Worm (Caenorhabditis elegans) whole organism, L2 larva: ENCODE results near the gene his-61.
A peak's percentile ranks its signal among the peaks of the same experiment; 100 is the strongest.

Experiments used
- C34F6.9 ChIP-seq: fragments of 150-350 bp; optimal IDR thresholded peaks from 2 replicates; lab custom pipeline; 2014; ENCODE audit warnings: missing biosample characterization, missing genetic modification characterization
- R02D3.7 ChIP-seq: fragments of 150-350 bp; optimal IDR thresholded peaks from 2 replicates; lab custom pipeline; 2014; ENCODE audit warnings: missing biosample characterization, missing genetic modification characterization
- Y55F3AM.14 ChIP-seq: fragments of 200-800 bp; sonication (Bioruptor generic); optimal IDR thresholded peaks from 2 replicates; lab custom pipeline; 2018; ENCODE audit warnings: mild to moderate bottlenecking, missing genetic modification characterization, missing compliant biosample characterization
- alr-1 ChIP-seq: fragments of 150-350 bp; optimal IDR thresholded peaks from 2 replicates; lab custom pipeline; 2014; ENCODE audit warnings: missing biosample characterization, missing genetic modification characterization
- aly-2 ChIP-seq: fragments of 150-350 bp; optimal IDR thresholded peaks from 2 replicates; lab custom pipeline; 2014; ENCODE audit warnings: missing biosample characterization, missing genetic modification characterization
- ceh-16 ChIP-seq: fragments of 150-350 bp; optimal IDR thresholded peaks from 2 replicates; lab custom pipeline; 2014; ENCODE audit warnings: missing biosample characterization, missing genetic modification characterization
- ceh-82 ChIP-seq: fragments of 150-350 bp; optimal IDR thresholded peaks from 2 replicates; lab custom pipeline; 2014; ENCODE audit warnings: missing biosample characterization, missing genetic modification characterization
- dmd-4 ChIP-seq: sonication (generic microtip); optimal IDR thresholded peaks from 2 replicates; lab custom pipeline; 2017; ENCODE audit warnings: missing biosample characterization, missing genetic modification characterization
- elt-1 ChIP-seq: fragments of 150-350 bp; optimal IDR thresholded peaks from 2 replicates; lab custom pipeline; 2014; ENCODE audit warnings: missing biosample characterization, missing genetic modification characterization
- elt-3 ChIP-seq: sonication (generic microtip); optimal IDR thresholded peaks from 2 replicates; lab custom pipeline; 2017; ENCODE audit warnings: missing biosample characterization, missing genetic modification characterization
- fos-1 ChIP-seq: fragments of 150-350 bp; optimal IDR thresholded peaks from 2 replicates; lab custom pipeline; 2014; ENCODE audit warnings: missing biosample characterization, missing genetic modification characterization
- lin-11 ChIP-seq: fragments of 150-350 bp; sonication (generic microtip); optimal IDR thresholded peaks from 2 replicates; lab custom pipeline; 2014; ENCODE audit warnings: missing biosample characterization, missing genetic modification characterization, inconsistent platforms, mixed read lengths
- lin-13 ChIP-seq: fragments of 150-350 bp; optimal IDR thresholded peaks from 2 replicates; lab custom pipeline; 2014; ENCODE audit warnings: missing biosample characterization, missing genetic modification reagents, missing genetic modification characterization
- lin-39 ChIP-seq: fragments of 150-350 bp; optimal IDR thresholded peaks from 2 replicates; lab custom pipeline; 2014; ENCODE audit warnings: missing biosample characterization, missing genetic modification reagents, missing genetic modification characterization
- lsy-2 ChIP-seq, 2 experiments: fragments of 150-350 bp in 1 of 2; sonication (generic microtip) in 1 of 2; optimal IDR thresholded peaks; 2 replicates each; lab custom pipeline; 2014 to 2017; ENCODE audit warnings: missing biosample characterization in 2 of 2, missing genetic modification characterization in 2 of 2
- mab-5 ChIP-seq: fragments of 150-350 bp; optimal IDR thresholded peaks from 2 replicates; lab custom pipeline; 2014; ENCODE audit warnings: missing biosample characterization, missing genetic modification characterization
- mbf-1 ChIP-seq: sonication (generic microtip); optimal IDR thresholded peaks from 2 replicates; lab custom pipeline; 2017; ENCODE audit warnings: missing biosample characterization, missing genetic modification characterization
- nhr-11 ChIP-seq: fragments of 150-350 bp; optimal IDR thresholded peaks from 2 replicates; lab custom pipeline; 2014; ENCODE audit warnings: missing biosample characterization, missing genetic modification characterization
- nhr-129 ChIP-seq: fragments of 150-350 bp; optimal IDR thresholded peaks from 2 replicates; lab custom pipeline; 2014; ENCODE audit warnings: missing biosample characterization, missing genetic modification characterization
- nhr-21 ChIP-seq: fragments of 150-350 bp; optimal IDR thresholded peaks from 2 replicates; lab custom pipeline; 2014; ENCODE audit warnings: missing biosample characterization, missing genetic modification characterization
- nhr-23 ChIP-seq: fragments of 150-350 bp; optimal IDR thresholded peaks from 2 replicates; lab custom pipeline; 2014; ENCODE audit warnings: missing biosample characterization, missing genetic modification reagents, missing genetic modification characterization
- nhr-237 ChIP-seq: fragments of 150-350 bp; optimal IDR thresholded peaks from 2 replicates; lab custom pipeline; 2014; ENCODE audit warnings: missing biosample characterization, missing genetic modification characterization
- nhr-6 ChIP-seq: fragments of 150-350 bp; optimal IDR thresholded peaks from 2 replicates; lab custom pipeline; 2014; ENCODE audit warnings: missing biosample characterization, missing genetic modification characterization
- nhr-77 ChIP-seq: fragments of 150-350 bp; optimal IDR thresholded peaks from 2 replicates; lab custom pipeline; 2014; ENCODE audit warnings: missing biosample characterization, missing genetic modification characterization
- peb-1 ChIP-seq: fragments of 150-350 bp; optimal IDR thresholded peaks from 2 replicates; lab custom pipeline; 2014; ENCODE audit warnings: missing biosample characterization, missing genetic modification characterization
- skn-1 ChIP-seq: sonication (generic microtip); optimal IDR thresholded peaks from 2 replicates; lab custom pipeline; 2017; ENCODE audit warnings: missing biosample characterization, missing genetic modification characterization
- sma-3 ChIP-seq: sonication (generic microtip); optimal IDR thresholded peaks from 2 replicates; lab custom pipeline; 2016; ENCODE audit warnings: missing genetic modification reagents, missing genetic modification characterization, missing compliant biosample characterization
- sma-9 ChIP-seq, 2 experiments: fragments of 150-350 bp in 1 of 2; sonication (generic microtip) in 1 of 2; optimal IDR thresholded peaks; 2 replicates each; lab custom pipeline; 2014 to 2016; ENCODE audit warnings: missing genetic modification characterization in 2 of 2, mild to moderate bottlenecking in 1 of 2, missing biosample characterization in 1 of 2, missing compliant biosample characterization in 1 of 2, missing genetic modification reagents in 1 of 2, moderate library complexity in 1 of 2
- snpc-4 ChIP-seq: fragments of 150-350 bp; optimal IDR thresholded peaks from 2 replicates; lab custom pipeline; 2014; ENCODE audit warnings: missing biosample characterization, missing genetic modification characterization
- unc-39 ChIP-seq: fragments of 150-350 bp; optimal IDR thresholded peaks from 2 replicates; lab custom pipeline; 2014; ENCODE audit warnings: missing biosample characterization, missing genetic modification characterization
- unc-55 ChIP-seq: fragments of 150-350 bp; sonication (generic microtip); optimal IDR thresholded peaks from 3 replicates; lab custom pipeline; 2014; ENCODE audit warnings: missing biosample characterization, missing genetic modification reagents, missing genetic modification characterization
- unc-62 ChIP-seq: fragments of 150-350 bp; optimal IDR thresholded peaks from 2 replicates; lab custom pipeline; 2014; ENCODE audit warnings: missing biosample characterization, missing genetic modification reagents, missing genetic modification characterization
- zag-1 ChIP-seq: fragments of 150-350 bp; optimal IDR thresholded peaks from 2 replicates; lab custom pipeline; 2014; ENCODE audit warnings: missing biosample characterization, missing genetic modification characterization
- ztf-1 ChIP-seq: fragments of 200-800 bp; sonication (Bioruptor generic); conservative IDR thresholded peaks from 2 replicates; pipeline ENCODE4 v1.3.6; 2022; ENCODE audit warnings: missing genetic modification characterization, missing compliant biosample characterization
- ztf-11 ChIP-seq: sonication (generic microtip); optimal IDR thresholded peaks from 2 replicates; lab custom pipeline; 2017; ENCODE audit warnings: missing biosample characterization, missing genetic modification characterization
- ztf-4 ChIP-seq: fragments of 150-350 bp; optimal IDR thresholded peaks from 2 replicates; lab custom pipeline; 2014; ENCODE audit warnings: missing biosample characterization, missing genetic modification characterization

Gene his-61

ce11 chrIV:7501337-7501736, 15.3 kb upstream of the his-61 start, which contains the start of gene F55G1.15:
Gene F55G1.15 (minus strand): TSS chrIV:7501437.
- no peak for TF ChIP-seq nhr-11 (tag; lab: Kevin White, UChicago)
- TF ChIP-seq nhr-6 (tag; lab: Kevin White, UChicago): no peak
- no peak for TF ChIP-seq fos-1 (tag; lab: Kevin White, UChicago)
- TF ChIP-seq unc-39 (tag; lab: Kevin White, UChicago): no peak
- no peak for TF ChIP-seq aly-2 (tag; lab: Kevin White, UChicago)
- no peak for TF ChIP-seq sma-3 (GFP tag; lab: Kevin White, UChicago)
- TF ChIP-seq peb-1 (tag; lab: Kevin White, UChicago): no peak
- no peak for TF ChIP-seq nhr-21 (tag; lab: Kevin White, UChicago)
- no peak for TF ChIP-seq alr-1 (tag; lab: Kevin White, UChicago)
- no peak for TF ChIP-seq unc-62 (GFP tag; lab: Kevin White, UChicago)
- TF ChIP-seq Y55F3AM.14 (GFP tag; lab: Kevin White, UChicago): no peak
- no peak for TF ChIP-seq nhr-129
- TF ChIP-seq, all 48 proteins: peak for 0

- TF ChIP-seq C34F6.9 (tag; lab: Kevin White, UChicago) (no peak), R02D3.7 (tag; lab: Kevin White, UChicago) (no peak), snpc-4 (tag; lab: Kevin White, UChicago) (no peak), peb-1 (tag; lab: Kevin White, UChicago) (no peak), unc-39 (tag; lab: Kevin White, UChicago) (no peak), ztf-11 (tag; lab: Kevin White, UChicago) (no peak), nhr-237 (tag; lab: Kevin White, UChicago) (no peak), lin-11 (tag; lab: Kevin White, UChicago) (no peak), lsy-2 (tag; optimal IDR thresholded peaks at IDR 0.05; lab: Kevin White, UChicago) (no peak), nhr-6 (tag; lab: Kevin White, UChicago) (no peak), mbf-1 (tag; lab: Kevin White, UChicago) (no peak), sma-9 (GFP tag; optimal IDR thresholded peaks at IDR 0.05; lab: Kevin White, UChicago) (no peak), sma-9 (tag; optimal IDR thresholded peaks at IDR 0.05; lab: Kevin White, UChicago) (no peak), nhr-77 (no peak), aly-2 (tag; lab: Kevin White, UChicago) (no peak), skn-1 (tag; lab: Kevin White, UChicago) (no peak), lin-13 (GFP tag; lab: Kevin White, UChicago) (no peak), mab-5 (tag; lab: Kevin White, UChicago) (no peak), ztf-1 (GFP tag; lab: Robert Waterston, UW) (no peak), ztf-4 (no peak)
Measured at ce11 chrIV:7500924-7501323, 14.9 kb upstream of the his-61 start.

ce11 chrIV:7499302-7499701, 13.3 kb upstream of the his-61 start:
- TF ChIP-seq snpc-4 (tag; lab: Kevin White, UChicago): peak; percentile 67
- TF ChIP-seq elt-3 (tag; lab: Kevin White, UChicago): no peak

- TF ChIP-seq ztf-11 (tag; lab: Kevin White, UChicago): no peak
Measured at ce11 chrIV:7497750-7498149, 11.7 kb upstream of the his-61 start, which contains the start of gene egas-4. Gene egas-4 (minus strand): TSS chrIV:7497850.

ce11 chrIV:7497205-7497604, 11.2 kb upstream of the his-61 start:
- TF ChIP-seq fos-1 (tag; lab: Kevin White, UChicago): peak; percentile 39
- TF ChIP-seq sma-9 (GFP tag; optimal IDR thresholded peaks at IDR 0.05; lab: Kevin White, UChicago): peak; percentile 43
- no peak for TF ChIP-seq sma-9 (tag; optimal IDR thresholded peaks at IDR 0.05; lab: Kevin White, UChicago)
- TF ChIP-seq aly-2 (tag; lab: Kevin White, UChicago): no peak
- TF ChIP-seq, all 48 proteins: peak for 2

- TF ChIP-seq nhr-23: no peak
- no peak for TF ChIP-seq unc-55
- no peak for TF ChIP-seq ztf-11 (tag; lab: Kevin White, UChicago)
- TF ChIP-seq zag-1 (tag; lab: Kevin White, UChicago): no peak
- TF ChIP-seq elt-1 (tag; lab: Kevin White, UChicago): no peak
- no peak for TF ChIP-seq ceh-82 (tag; lab: Kevin White, UChicago)
- TF ChIP-seq alr-1 (tag; lab: Kevin White, UChicago): no peak
- no peak for TF ChIP-seq dmd-4
- no peak for TF ChIP-seq lin-39
- TF ChIP-seq sma-3 (GFP tag; lab: Kevin White, UChicago): no peak
- TF ChIP-seq mab-5 (tag; lab: Kevin White, UChicago): no peak
- no peak for TF ChIP-seq ceh-16 (tag; lab: Kevin White, UChicago)
- TF ChIP-seq R02D3.7 (tag; lab: Kevin White, UChicago): no peak
- TF ChIP-seq lsy-2 (tag; optimal IDR thresholded peaks at IDR 0.05; lab: Kevin White, UChicago): no peak
- no peak for TF ChIP-seq fos-1 (tag; lab: Kevin White, UChicago)
- TF ChIP-seq nhr-6 (tag; lab: Kevin White, UChicago): no peak
- TF ChIP-seq peb-1 (tag; lab: Kevin White, UChicago): no peak
Measured at ce11 chrIV:7491464-7491863, 5.4 kb upstream of the his-61 start, which contains the start of gene F55G1.1. Gene F55G1.1 (plus strand): TSS chrIV:7491764.
